Fruit fly (Drosophila melanogaster): ENCODE results near the gene CG6652.

CG6652 gene

dm6 chr3L:16981114-16981648 is 41.5 kb downstream of the CG6652 start:
- TF ChIP-seq noc (tag; optimal IDR thresholded peaks at IDR 0.05): peak; percentile 61

dm6 chr3L:16978406-16978805 is 44.2 kb downstream of the CG6652 start:
- no peak for TF ChIP-seq noc (tag; optimal IDR thresholded peaks at IDR 0.05)

dm6 chr3L:16977311-16977710 is 45.3 kb downstream of the CG6652 start:
- TF ChIP-seq noc (tag; optimal IDR thresholded peaks at IDR 0.05): no peak

DNA sequence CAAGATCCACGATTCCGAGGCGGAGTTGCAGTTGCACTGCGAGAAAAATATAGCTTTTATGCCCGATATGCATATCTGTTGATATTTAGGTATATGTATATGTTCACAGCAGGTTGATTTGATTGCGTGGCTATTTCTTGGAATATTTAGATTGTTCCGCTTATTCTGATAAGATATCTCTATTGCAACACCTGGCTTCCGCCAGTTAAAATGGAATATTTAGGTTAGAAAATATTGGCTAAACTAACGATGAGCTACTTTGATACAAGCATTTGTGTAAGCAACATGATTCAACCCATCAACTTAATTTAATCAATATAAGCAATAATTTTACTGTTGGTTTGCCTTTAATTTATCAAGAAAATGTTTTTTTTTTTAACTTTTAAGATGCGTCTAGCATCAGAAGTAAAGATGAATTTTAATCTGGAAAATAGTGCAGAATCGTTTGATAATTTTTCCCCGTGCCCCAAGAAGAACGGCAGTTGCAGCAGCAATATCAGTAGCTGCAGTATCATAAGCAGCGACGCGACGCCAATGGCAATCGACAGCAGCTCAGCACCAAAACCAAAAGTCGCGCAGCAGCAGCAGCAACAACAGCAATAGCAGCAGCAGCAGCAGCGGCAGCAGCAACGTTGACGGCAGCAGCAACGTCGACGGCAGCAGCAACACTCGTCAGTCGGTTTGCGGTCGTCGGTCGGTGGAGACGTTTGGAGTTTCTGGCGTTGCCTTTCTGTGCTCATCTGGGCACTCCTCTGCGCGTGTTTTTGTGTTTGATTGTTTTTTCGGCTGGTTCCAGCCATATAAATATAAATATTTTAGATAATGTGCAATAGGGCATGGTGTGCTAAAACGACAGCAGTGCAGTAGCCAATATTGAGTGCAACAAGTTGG is 46.8 kb downstream of the CG6652 start:
- TF ChIP-seq noc (tag; optimal IDR thresholded peaks at IDR 0.05): no peak

dm6 chr3L:16974645-16975151 is 48.0 kb downstream of the CG6652 start:
- TF ChIP-seq noc (tag; optimal IDR thresholded peaks at IDR 0.05): no peak

DNA sequence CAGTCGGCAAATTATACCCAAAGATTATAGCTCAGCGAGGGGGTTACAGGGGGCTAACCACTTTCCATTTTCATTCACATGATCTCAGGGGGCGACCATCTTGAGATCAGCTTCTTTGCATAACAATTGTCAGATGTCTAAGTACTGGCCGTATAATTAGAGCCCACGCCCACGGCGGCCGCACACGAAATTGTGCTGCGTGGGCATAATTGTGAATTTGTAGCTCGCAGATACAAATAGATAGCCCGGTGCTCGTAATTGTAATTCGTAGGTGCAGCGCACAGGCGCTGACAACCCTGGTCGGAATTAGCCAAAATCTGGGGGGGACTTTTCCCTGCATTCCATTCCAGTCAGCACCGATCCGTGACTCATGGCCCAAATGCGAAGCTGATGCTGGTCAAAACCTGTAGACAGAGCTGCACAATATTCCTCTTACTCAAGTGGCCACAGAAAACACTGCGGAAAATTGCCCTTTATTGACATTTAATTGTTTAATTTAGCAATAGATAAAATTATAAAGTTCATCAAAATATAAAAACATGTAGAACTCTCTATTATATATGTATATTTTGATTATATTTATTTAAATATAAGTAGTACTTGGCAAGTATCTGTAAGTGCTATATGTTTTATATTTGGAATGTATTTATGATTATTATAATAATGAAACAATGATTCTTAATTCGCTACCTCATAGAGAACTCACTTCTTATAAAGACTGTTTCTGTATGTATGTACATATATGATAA is 50.9 kb downstream of the CG6652 start:
- TF ChIP-seq noc (tag; optimal IDR thresholded peaks at IDR 0.05): no peak
